Worm (Caenorhabditis elegans) whole organism, L1 larva: ENCODE data around the gene acp-5.

ENCODE experiments used
- dpl-1 ChIP-seq, 3 experiments: fragments of 150-350 bp in 2 of 3; sonication (generic microtip) in 1 of 3; optimal IDR thresholded peaks; 2 replicates each; lab custom pipeline; 2014 to 2017; ENCODE audit warnings: missing biosample characterization in 3 of 3, missing genetic modification characterization in 3 of 3, missing genetic modification reagents in 3 of 3
- dsc-1 ChIP-seq: sonication (generic microtip); optimal IDR thresholded peaks from 2 replicates; lab custom pipeline; 2016; ENCODE audit warnings: mild to moderate bottlenecking, missing genetic modification characterization, missing compliant biosample characterization
- efl-1 ChIP-seq, 4 experiments: fragments of 150-350 bp; optimal IDR thresholded peaks in 3 of 4; peaks in 1 of 4; 1 replicate in 1 of 4; 2 replicates in 3 of 4; lab custom pipeline; 2014; ENCODE audit warnings: missing biosample characterization in 2 of 4, missing genetic modification characterization in 2 of 4, missing genetic modification reagents in 2 of 4
- elt-3 ChIP-seq, 6 experiments: fragments of 150-350 bp in 1 of 6; sonication (generic microtip); optimal IDR thresholded peaks; 2 replicates each; lab custom pipeline; 2017 to 2018; ENCODE audit warnings: missing biosample characterization in 6 of 6, missing genetic modification characterization in 6 of 6, inconsistent platforms in 1 of 6
- fos-1 ChIP-seq: fragments of 150-350 bp; optimal IDR thresholded peaks from 2 replicates; lab custom pipeline; 2014; ENCODE audit warnings: missing biosample characterization, missing genetic modification characterization
- mep-1 ChIP-seq: fragments of 150-350 bp; optimal IDR thresholded peaks from 2 replicates; lab custom pipeline; 2014; ENCODE audit warnings: missing biosample characterization, missing genetic modification characterization
- nhr-237 ChIP-seq: fragments of 150-350 bp; optimal IDR thresholded peaks from 2 replicates; lab custom pipeline; 2014; ENCODE audit warnings: missing biosample characterization, missing genetic modification characterization
- pag-3 ChIP-seq: sonication (generic microtip); optimal IDR thresholded peaks from 2 replicates; lab custom pipeline; 2017; ENCODE audit warnings: missing genetic modification characterization, mild to moderate bottlenecking, missing compliant biosample characterization, antibody characterized with exemption, borderline replicate concordance; ENCODE audit not compliant: insufficient read depth

- no peak for TF ChIP-seq elt-3 (tag; optimal IDR thresholded peaks at IDR 0.05; lab: Kevin White, UChicago)
- no peak for TF ChIP-seq mep-1
- no peak for TF ChIP-seq dpl-1 (GFP tag; optimal IDR thresholded peaks at IDR 0.05; lab: Kevin White, UChicago)
- TF ChIP-seq pag-3 (tag; lab: Kevin White, UChicago) = no peak
- TF ChIP-seq fos-1 (tag; lab: Kevin White, UChicago) = no peak
- no peak for TF ChIP-seq efl-1 (optimal IDR thresholded peaks at IDR 0.05; lab: Kevin White, UChicago)
- TF ChIP-seq efl-1 (GFP tag; optimal IDR thresholded peaks at IDR 0.05 in 1 of 2; lab: Kevin White, UChicago) = no peak
- no peak for TF ChIP-seq nhr-237 (tag; lab: Kevin White, UChicago)
- TF ChIP-seq dsc-1 (tag; lab: Kevin White, UChicago) = no peak
Observed at ce11 chrX:5836527-5836926, 7.3 kb downstream of the acp-5 start.
